Fruit fly (Drosophila melanogaster) whole organism, embryonic: ENCODE measurements around the gene CG34436.
A peak's percentile ranks its signal among the peaks of the same experiment; 100 is the strongest.

Experiments used
- CG10267 ChIP-seq: fragments of 200-800 bp; sonication (Bioruptor generic); optimal IDR thresholded peaks from 2 replicates; lab custom pipeline; 2018; ENCODE audit warnings: missing biosample characterization, mild to moderate bottlenecking, missing genetic modification characterization, moderate library complexity
- CG10431 ChIP-seq: fragments of 200-800 bp; sonication (Bioruptor generic); optimal IDR thresholded peaks from 3 replicates; lab custom pipeline; 2018; ENCODE audit warnings: missing biosample characterization, mild to moderate bottlenecking, missing genetic modification characterization
- CG10462 ChIP-seq: fragments of 200-800 bp; sonication (Bioruptor generic); optimal IDR thresholded peaks from 2 replicates; lab custom pipeline; 2016; ENCODE audit warnings: missing biosample characterization, missing genetic modification characterization
- CG14667 ChIP-seq: fragments of 200-800 bp; sonication (Bioruptor generic); IDR thresholded peaks from 2 replicates; pipeline ENCODE4 v1.3.6; 2022; ENCODE audit warnings: missing biosample characterization, missing genetic modification characterization
- CG1647 ChIP-seq: fragments of 200-800 bp; sonication (Bioruptor generic); optimal IDR thresholded peaks from 3 replicates; lab custom pipeline; 2016; ENCODE audit warnings: missing biosample characterization, missing genetic modification characterization
- CG17802 ChIP-seq: fragments of 200-800 bp; sonication (Bioruptor generic); optimal IDR thresholded peaks from 2 replicates; lab custom pipeline; 2018; ENCODE audit warnings: missing biosample characterization, mild to moderate bottlenecking, missing genetic modification characterization, moderate library complexity
- CG1832 ChIP-seq: fragments of 200-800 bp; sonication (Bioruptor generic); optimal IDR thresholded peaks from 2 replicates; lab custom pipeline; 2017; ENCODE audit warnings: missing biosample characterization, mild to moderate bottlenecking, missing genetic modification characterization, inconsistent platforms
- CG3065 ChIP-seq: fragments of 200-800 bp; sonication (Bioruptor generic); optimal IDR thresholded peaks from 2 replicates; lab custom pipeline; 2016; ENCODE audit warnings: missing biosample characterization, missing genetic modification characterization
- CG34422 ChIP-seq: fragments of 200-800 bp; sonication (Bioruptor generic); IDR thresholded peaks from 3 replicates; pipeline ENCODE4 v1.3.6; 2022; ENCODE audit warnings: missing biosample characterization, missing genetic modification characterization
- CG3995 ChIP-seq: fragments of 200-800 bp; sonication (Bioruptor generic); optimal IDR thresholded peaks from 3 replicates; lab custom pipeline; 2016; ENCODE audit warnings: missing biosample characterization, missing genetic modification characterization
- CG6654 ChIP-seq: fragments of 200-800 bp; sonication (Bioruptor generic); optimal IDR thresholded peaks from 2 replicates; lab custom pipeline; 2017; ENCODE audit warnings: missing biosample characterization, mild to moderate bottlenecking, missing genetic modification characterization
- CG7556 ChIP-seq: fragments of 200-800 bp; sonication (Bioruptor generic); optimal IDR thresholded peaks from 2 replicates; lab custom pipeline; 2017; ENCODE audit warnings: missing biosample characterization, mild to moderate bottlenecking, missing genetic modification characterization
- CG7839 ChIP-seq: fragments of 200-800 bp; sonication (Bioruptor generic); optimal IDR thresholded peaks from 3 replicates; lab custom pipeline; 2018; ENCODE audit warnings: missing biosample characterization, mild to moderate bottlenecking, missing genetic modification characterization, moderate library complexity
- CG8281 ChIP-seq: fragments of 200-800 bp; sonication (Bioruptor generic); optimal IDR thresholded peaks from 2 replicates; lab custom pipeline; 2018; ENCODE audit warnings: missing biosample characterization, mild to moderate bottlenecking, missing genetic modification characterization, moderate library complexity
- CG8290 ChIP-seq, 3 experiments: fragments of 200-800 bp; sonication (Bioruptor generic); optimal IDR thresholded peaks; 2 replicates each; lab custom pipeline; 2016 to 2019; ENCODE audit warnings: missing biosample characterization in 3 of 3, missing genetic modification characterization in 3 of 3, mild to moderate bottlenecking in 2 of 3, moderate library complexity in 1 of 3
- CG8924 ChIP-seq: fragments of 200-800 bp; optimal IDR thresholded peaks from 3 replicates; lab custom pipeline; 2019; ENCODE audit warnings: missing biosample characterization, mild to moderate bottlenecking, missing genetic modification characterization, moderate library complexity
- CG9797 ChIP-seq: fragments of 200-800 bp; sonication (Bioruptor generic); optimal IDR thresholded peaks from 3 replicates; lab custom pipeline; 2018; ENCODE audit warnings: missing biosample characterization, mild to moderate bottlenecking, missing genetic modification characterization
- Dip3 ChIP-seq: fragments of 200-800 bp; sonication (Bioruptor generic); optimal IDR thresholded peaks from 3 replicates; lab custom pipeline; 2016; ENCODE audit warnings: missing biosample characterization, missing genetic modification characterization
- Dref ChIP-seq: fragments of 200-800 bp; sonication (Bioruptor generic); IDR thresholded peaks from 2 replicates; pipeline ENCODE4 v1.3.6; 2022; ENCODE audit warnings: missing biosample characterization, missing genetic modification characterization
- Eip74EF ChIP-seq, 2 experiments: fragments of 200-800 bp in 1 of 2; fragments of >200 bp in 1 of 2; sonication (Bioruptor generic) in 1 of 2; optimal IDR thresholded peaks; 2 replicates each; lab custom pipeline; 2017 to 2019; ENCODE audit warnings: missing biosample characterization in 2 of 2, missing genetic modification characterization in 2 of 2, mild to moderate bottlenecking in 1 of 2, moderate library complexity in 1 of 2
- Ets65A ChIP-seq: fragments of 200-800 bp; sonication (Bioruptor generic); peaks from one replicate; lab custom pipeline; 2016; ENCODE audit warnings: missing biosample characterization, missing genetic modification characterization
- H2.0 ChIP-seq: fragments of 200-800 bp; sonication (Bioruptor generic); IDR thresholded peaks from 2 replicates; pipeline ENCODE4 v1.3.6; 2022; ENCODE audit warnings: missing biosample characterization, missing genetic modification characterization
- Nf-YC ChIP-seq: fragments of 200-800 bp; optimal IDR thresholded peaks from 3 replicates; lab custom pipeline; 2019; ENCODE audit warnings: missing biosample characterization, mild to moderate bottlenecking, missing genetic modification characterization, moderate library complexity
- Oaz ChIP-seq: fragments of 200-800 bp; sonication (Bioruptor generic); IDR thresholded peaks from 2 replicates; pipeline ENCODE4 v1.3.6; 2022; ENCODE audit warnings: missing biosample characterization, missing genetic modification characterization
- Oli ChIP-seq: fragments of 200-800 bp; sonication (Bioruptor generic); optimal IDR thresholded peaks from 2 replicates; lab custom pipeline; 2018; ENCODE audit warnings: missing biosample characterization, mild to moderate bottlenecking, missing genetic modification characterization, moderate library complexity
- Optix ChIP-seq: fragments of 200-800 bp; sonication (Bioruptor generic); IDR thresholded peaks from 3 replicates; pipeline ENCODE4 v1.3.6; 2022; ENCODE audit warnings: missing biosample characterization, missing genetic modification characterization
- PHDP ChIP-seq: fragments of 200-800 bp; sonication (Bioruptor generic); optimal IDR thresholded peaks from 3 replicates; lab custom pipeline; 2018; ENCODE audit warnings: missing biosample characterization, mild to moderate bottlenecking, missing genetic modification characterization, moderate library complexity
- Sox102F ChIP-seq: fragments of 200-800 bp; sonication (Bioruptor generic); optimal IDR thresholded peaks from 2 replicates; lab custom pipeline; 2018; ENCODE audit warnings: missing biosample characterization, mild to moderate bottlenecking, missing genetic modification characterization, moderate library complexity
- TFAM ChIP-seq: fragments of 200-800 bp; sonication (Bioruptor generic); optimal IDR thresholded peaks from 2 replicates; lab custom pipeline; 2017; ENCODE audit warnings: missing biosample characterization, missing genetic modification characterization, inconsistent platforms
- br ChIP-seq: fragments of >200 bp; optimal IDR thresholded peaks from 2 replicates; lab custom pipeline; 2017
- btn ChIP-seq: fragments of 200-800 bp; sonication (Bioruptor generic); optimal IDR thresholded peaks from 2 replicates; lab custom pipeline; 2016; ENCODE audit warnings: missing biosample characterization, missing genetic modification characterization
- caup ChIP-seq: fragments of 200-800 bp; sonication (Bioruptor generic); optimal IDR thresholded peaks from 3 replicates; lab custom pipeline; 2017; ENCODE audit warnings: missing biosample characterization, mild to moderate bottlenecking, missing genetic modification characterization, moderate library complexity; ENCODE audit not compliant: severe bottlenecking
- chinmo ChIP-seq: fragments of 200-800 bp; sonication (Bioruptor generic); IDR thresholded peaks from 4 replicates; pipeline ENCODE4 v1.3.6; 2022; ENCODE audit warnings: missing biosample characterization, missing genetic modification characterization; ENCODE audit not compliant: partially characterized antibody
- cwo ChIP-seq: fragments of 200-800 bp; sonication (Bioruptor generic); optimal IDR thresholded peaks from 3 replicates; lab custom pipeline; 2017; ENCODE audit warnings: missing biosample characterization, missing genetic modification characterization, mild to moderate bottlenecking, moderate library complexity, missing genetic modification reagents
- dysf ChIP-seq: fragments of 200-800 bp; sonication (Bioruptor generic); IDR thresholded peaks from 3 replicates; pipeline ENCODE4 v1.3.6; 2022; ENCODE audit warnings: missing biosample characterization, missing genetic modification characterization
- emc ChIP-seq: fragments of 200-800 bp; sonication (Bioruptor generic); optimal IDR thresholded peaks from 2 replicates; lab custom pipeline; 2016; ENCODE audit warnings: missing biosample characterization, missing genetic modification characterization
- fd96Cb ChIP-seq: fragments of 200-800 bp; sonication (Bioruptor generic); optimal IDR thresholded peaks from 2 replicates; lab custom pipeline; 2018; ENCODE audit warnings: missing biosample characterization, mild to moderate bottlenecking, missing genetic modification characterization, moderate library complexity
- gem ChIP-seq: fragments of 200-800 bp; sonication (Bioruptor generic); optimal IDR thresholded peaks from 2 replicates; lab custom pipeline; 2019; ENCODE audit warnings: missing biosample characterization, mild to moderate bottlenecking, missing genetic modification characterization, moderate library complexity
- jing ChIP-seq: fragments of 200-800 bp; sonication (Bioruptor generic); optimal IDR thresholded peaks from 2 replicates; lab custom pipeline; 2018; ENCODE audit warnings: missing biosample characterization, mild to moderate bottlenecking, missing genetic modification characterization
- ken ChIP-seq: fragments of 200-800 bp; sonication (Bioruptor generic); IDR thresholded peaks from 3 replicates; pipeline ENCODE4 v1.3.6; 2022; ENCODE audit warnings: missing biosample characterization, missing genetic modification characterization
- lilli ChIP-seq: fragments of 200-800 bp; sonication (Bioruptor generic); optimal IDR thresholded peaks from 3 replicates; lab custom pipeline; 2016; ENCODE audit warnings: missing biosample characterization, missing genetic modification characterization
- peb ChIP-seq: fragments of 200-800 bp; sonication (Bioruptor generic); IDR thresholded peaks from 2 replicates; pipeline ENCODE4 v1.3.6; 2022; ENCODE audit warnings: missing biosample characterization, missing genetic modification characterization
- pfk ChIP-seq: fragments of 200-800 bp; sonication (Bioruptor generic); optimal IDR thresholded peaks from 2 replicates; lab custom pipeline; 2018; ENCODE audit warnings: missing biosample characterization, mild to moderate bottlenecking, missing genetic modification characterization, moderate library complexity
- pros ChIP-seq: fragments of 200-800 bp; sonication (Bioruptor generic); optimal IDR thresholded peaks from 3 replicates; lab custom pipeline; 2019; ENCODE audit warnings: missing biosample characterization, mild to moderate bottlenecking, missing genetic modification characterization, moderate library complexity
- slou ChIP-seq: fragments of 200-800 bp; sonication (Bioruptor generic); optimal IDR thresholded peaks from 3 replicates; lab custom pipeline; 2016; ENCODE audit warnings: missing biosample characterization, missing genetic modification characterization
- toy ChIP-seq: fragments of 200-800 bp; sonication (Bioruptor generic); IDR thresholded peaks from 2 replicates; pipeline ENCODE4 v1.3.6; 2022; ENCODE audit warnings: missing biosample characterization, missing genetic modification characterization
- trem ChIP-seq: fragments of 200-800 bp; optimal IDR thresholded peaks from 3 replicates; lab custom pipeline; 2019; ENCODE audit warnings: missing biosample characterization, mild to moderate bottlenecking, missing genetic modification characterization, moderate library complexity
- usp ChIP-seq: fragments of >200 bp; optimal IDR thresholded peaks from 2 replicates; lab custom pipeline; 2017; ENCODE audit warnings: missing biosample characterization, missing genetic modification characterization
- wor ChIP-seq: fragments of 200-800 bp; sonication (Bioruptor generic); IDR thresholded peaks from 2 replicates; pipeline ENCODE4 v1.3.6; 2022; ENCODE audit warnings: missing biosample characterization, missing genetic modification characterization

CG34436 gene

DNA sequence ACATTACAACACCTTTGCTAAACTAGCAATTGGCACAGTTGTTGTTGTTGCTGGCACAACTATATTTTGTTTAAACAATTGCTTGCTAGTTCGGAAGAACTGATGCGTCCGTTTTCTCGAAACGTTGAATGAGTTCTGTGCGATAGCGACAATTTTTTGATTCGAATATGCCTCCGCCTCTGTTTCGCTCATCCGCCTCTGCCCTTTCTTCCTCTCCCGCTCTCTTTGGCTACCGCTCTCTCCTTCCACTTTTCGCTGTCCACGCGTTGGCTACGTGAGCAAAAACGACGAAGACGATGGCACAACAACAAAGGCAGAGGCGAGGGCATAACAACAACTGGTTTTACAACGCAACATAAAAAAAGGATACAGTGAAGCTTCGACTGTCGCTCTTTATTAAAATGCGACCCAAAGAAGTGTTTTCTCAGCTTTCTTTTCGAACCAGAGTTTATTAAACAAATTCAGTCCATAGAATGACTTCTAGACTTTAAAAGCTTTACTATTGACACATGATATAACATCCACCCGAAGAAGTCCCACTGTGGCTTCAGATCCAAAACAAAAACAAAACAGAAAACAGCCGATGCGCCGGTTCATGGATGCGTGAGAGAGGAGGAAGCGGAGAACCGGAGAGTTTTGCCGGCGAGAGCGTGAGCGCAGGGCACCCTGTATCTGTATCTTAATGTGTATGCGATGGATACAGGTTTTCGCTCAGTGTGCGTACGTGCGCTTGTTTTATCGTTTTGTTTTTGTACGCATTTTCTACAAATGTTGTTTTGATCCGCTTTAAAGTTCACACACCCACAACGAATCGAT, 44.0 kb downstream of the CG34436 start (continued):
- TF ChIP-seq CG8281 = peak; percentile 94
- TF ChIP-seq btn (GFP tag; lab: Kevin White, UChicago) = peak; percentile 99
- TF ChIP-seq wor (GFP tag; lab: Robert Waterston, UW) = no peak
- peak; percentile 93 for TF ChIP-seq pros (GFP tag; lab: Kevin White, UChicago)
- TF ChIP-seq CG8924 (tag; lab: Kevin White, UChicago) = peak; percentile 99
- peak; percentile 99 for TF ChIP-seq caup (GFP tag; lab: Kevin White, UChicago)
- peak; percentile 99 for TF ChIP-seq PHDP
- TF ChIP-seq emc = peak; percentile 99
- peak; percentile 99 for TF ChIP-seq Oli (tag; lab: Kevin White, UChicago)
- no peak for TF ChIP-seq CG34422 (GFP tag; lab: Robert Waterston, UW)
- TF ChIP-seq CG3995 = peak; percentile 88
- TF ChIP-seq Nf-YC (tag; lab: Kevin White, UChicago) = peak; percentile 92
- TF ChIP-seq jing (GFP tag; lab: Kevin White, UChicago) = peak; percentile 98
- TF ChIP-seq CG14667 = no peak
- no peak for TF ChIP-seq usp (GFP tag; lab: Kevin White, UChicago)
- no peak for TF ChIP-seq peb (GFP tag; lab: Robert Waterston, UW)
- no peak for TF ChIP-seq chinmo (GFP tag; lab: Robert Waterston, UW)
- peak; percentile 92 for TF ChIP-seq CG17802 (tag; lab: Kevin White, UChicago)
- TF ChIP-seq CG7839 = peak; percentile 100
- TF ChIP-seq CG7556 = peak; percentile 100
- TF ChIP-seq toy = no peak
- TF ChIP-seq fd96Cb (tag; lab: Kevin White, UChicago) = peak; percentile 99
- no peak for TF ChIP-seq Optix
- TF ChIP-seq gem = peak; percentile 99
- TF ChIP-seq br = no peak
- TF ChIP-seq TFAM (GFP tag; lab: Kevin White, UChicago) = peak; percentile 95
- TF ChIP-seq ken = no peak
- TF ChIP-seq trem (tag; lab: Kevin White, UChicago) = peak; percentile 96
- no peak for TF ChIP-seq dysf
- peak; percentile 99 for TF ChIP-seq CG1647
- peak; percentile 99 for TF ChIP-seq Sox102F (GFP tag; lab: Kevin White, UChicago)
- peak; percentile 99 for TF ChIP-seq cwo
- TF ChIP-seq Dref = no peak
- TF ChIP-seq Ets65A (GFP tag; lab: Kevin White, UChicago) = peak; percentile 100
- peak; percentile 99 for TF ChIP-seq CG8290 (GFP tag; optimal IDR thresholded peaks at IDR 0.05; lab: Kevin White, UChicago)
- TF ChIP-seq CG8290 (tag; optimal IDR thresholded peaks at IDR 0.05; lab: Kevin White, UChicago) = peak; percentile 94 to 99
- peak; percentile 98 for TF ChIP-seq slou (GFP tag; lab: Kevin White, UChicago)
- TF ChIP-seq Dip3 (GFP tag; lab: Kevin White, UChicago) = peak; percentile 99
- TF ChIP-seq pfk (GFP tag; lab: Kevin White, UChicago) = peak; percentile 61
- peak; percentile 93 for TF ChIP-seq CG6654 (GFP tag; lab: Kevin White, UChicago)
- TF ChIP-seq CG9797 = peak; percentile 72
- TF ChIP-seq H2.0 (GFP tag; lab: Robert Waterston, UW) = no peak
- TF ChIP-seq Oaz (GFP tag; lab: Robert Waterston, UW) = no peak
- peak; percentile 100 for TF ChIP-seq lilli
- TF ChIP-seq CG10267 (tag; lab: Kevin White, UChicago) = peak; percentile 97
- TF ChIP-seq CG3065 (GFP tag; lab: Kevin White, UChicago) = peak; percentile 99
- peak; percentile 20 for TF ChIP-seq CG1832 (GFP tag; lab: Kevin White, UChicago)
- TF ChIP-seq CG10431 = peak; percentile 93
- TF ChIP-seq CG10462 (GFP tag; lab: Kevin White, UChicago) = peak; percentile 99
- peak in 1 of 2 experiments; percentile 99 for TF ChIP-seq Eip74EF (GFP tag; optimal IDR thresholded peaks at IDR 0.05; lab: Kevin White, UChicago)
